Fruit fly (Drosophila melanogaster): ENCODE measurements around the gene CG4768.
A peak's percentile ranks its signal among the peaks of the same experiment; 100 is the strongest.

The CG4768 gene

dm6 chrX:16834259-16834658 is 42.3 kb downstream of the CG4768 start (continued):
- no peak for TF ChIP-seq tna (GFP tag; IDR thresholded peaks at IDR 0.05; ENCODE audit: partially characterized antibody)
- no peak for TF ChIP-seq corto (GFP tag; optimal IDR thresholded peaks at IDR 0.05)
- TF ChIP-seq CG13624 (GFP tag; optimal IDR thresholded peaks at IDR 0.05): no peak
- TF ChIP-seq CG12299 (tag; optimal IDR thresholded peaks at IDR 0.05): no peak
- TF ChIP-seq ranshi (GFP tag; IDR thresholded peaks at IDR 0.05): no peak
- TF ChIP-seq Neu2 (GFP tag; optimal IDR thresholded peaks at IDR 0.05; ENCODE audit: borderline replicate concordance): no peak
- TF ChIP-seq sima (GFP tag; optimal IDR thresholded peaks at IDR 0.05): no peak
- no peak for TF ChIP-seq peb (GFP tag; IDR thresholded peaks at IDR 0.05)
- peak; percentile 23 for TF ChIP-seq CG16863 (GFP tag; optimal IDR thresholded peaks at IDR 0.05)
- peak; percentile 45 for TF ChIP-seq Hmr (GFP tag; optimal IDR thresholded peaks at IDR 0.05)
- TF ChIP-seq Xrp1 (GFP tag; IDR thresholded peaks at IDR 0.05): 0 out of 2 replicates have a peak, but pooled peaks have one; percentile 25
- TF ChIP-seq ATbp (GFP tag; optimal IDR thresholded peaks at IDR 0.05): peak; percentile 48
- TF ChIP-seq toy (GFP tag; IDR thresholded peaks at IDR 0.05): no peak
- no peak for TF ChIP-seq Hey (tag; optimal IDR thresholded peaks at IDR 0.05)
- TF ChIP-seq nom (GFP tag; optimal IDR thresholded peaks at IDR 0.05): no peak
- no peak for TF ChIP-seq CG30020 (tag; optimal IDR thresholded peaks at IDR 0.05)
- TF ChIP-seq CG6683 (GFP tag; optimal IDR thresholded peaks at IDR 0.05): no peak
- TF ChIP-seq run (tag; optimal IDR thresholded peaks at IDR 0.05): no peak
- no peak for TF ChIP-seq Dll (GFP tag; IDR thresholded peaks at IDR 0.05; ENCODE audit: partially characterized antibody)
- no peak for TF ChIP-seq Aef1 (GFP tag; IDR thresholded peaks at IDR 0.05)
- peak; percentile 18; the same call in 1 of the 3 replicates for TF ChIP-seq CG11093 (GFP tag; IDR thresholded peaks at IDR 0.05)
- no peak for TF ChIP-seq zfh1 (GFP tag; IDR thresholded peaks at IDR 0.05)
- no peak for TF ChIP-seq CG33557 (GFP tag; optimal IDR thresholded peaks at IDR 0.05)
- no peak for TF ChIP-seq zf30C (GFP tag; optimal IDR thresholded peaks at IDR 0.05)
- no peak for TF ChIP-seq mam (GFP tag; optimal IDR thresholded peaks at IDR 0.05)
- no peak for TF ChIP-seq pros (GFP tag; optimal IDR thresholded peaks at IDR 0.05)
- no peak for TF ChIP-seq CG11695 (GFP tag; IDR thresholded peaks at IDR 0.05)
- TF ChIP-seq CG18764 (GFP tag; optimal IDR thresholded peaks at IDR 0.05): no peak
- no peak for TF ChIP-seq NFAT (GFP tag; IDR thresholded peaks at IDR 0.05)
- TF ChIP-seq zfh2 (GFP tag; optimal IDR thresholded peaks at IDR 0.05): no peak
- no peak for TF ChIP-seq hbn (GFP tag; IDR thresholded peaks at IDR 0.05; ENCODE audit: partially characterized antibody)
- TF ChIP-seq CG42726 (GFP tag; IDR thresholded peaks at IDR 0.05; ENCODE audit: partially characterized antibody): no peak
- TF ChIP-seq CG7928 (GFP tag; optimal IDR thresholded peaks at IDR 0.05): no peak
- TF ChIP-seq HHEX (GFP tag; optimal IDR thresholded peaks at IDR 0.05): no peak
- TF ChIP-seq Mad (GFP tag; optimal IDR thresholded peaks at IDR 0.05): no peak
- TF ChIP-seq aop (GFP tag; IDR thresholded peaks at IDR 0.05): no peak
- no peak for TF ChIP-seq jing (GFP tag; optimal IDR thresholded peaks at IDR 0.05)
- no peak for TF ChIP-seq Lim3 (GFP tag; IDR thresholded peaks at IDR 0.05)
- TF ChIP-seq Sox102F (GFP tag; optimal IDR thresholded peaks at IDR 0.05): peak; percentile 53
- TF ChIP-seq CG31441 (GFP tag; IDR thresholded peaks at IDR 0.05): peak; percentile 54
- TF ChIP-seq CG31388 (GFP tag; optimal IDR thresholded peaks at IDR 0.05): no peak
- TF ChIP-seq CG7556 (GFP tag; optimal IDR thresholded peaks at IDR 0.05): peak; percentile 51
- TF ChIP-seq ac (GFP tag; optimal IDR thresholded peaks at IDR 0.05): no peak
- TF ChIP-seq yki (optimal IDR thresholded peaks at IDR 0.05): no peak
- peak; percentile 67 for TF ChIP-seq CoRest (tag; optimal IDR thresholded peaks at IDR 0.05)
- no peak for TF ChIP-seq CG14667 (GFP tag; IDR thresholded peaks at IDR 0.05)
- TF ChIP-seq CG1647 (GFP tag; optimal IDR thresholded peaks at IDR 0.05): no peak
- TF ChIP-seq CG7357 (GFP tag; IDR thresholded peaks at IDR 0.05): 0 out of 3 replicates have a peak, but pooled peaks have one; percentile 32
- no peak for TF ChIP-seq ap (GFP tag; IDR thresholded peaks at IDR 0.05)
- peak in 1 of 2 experiments; percentile 51 for TF ChIP-seq Eip74EF (GFP tag; optimal IDR thresholded peaks at IDR 0.05)
- no peak for TF ChIP-seq schlank (tag; optimal IDR thresholded peaks at IDR 0.05)
- TF ChIP-seq pho (GFP tag; optimal IDR thresholded peaks at IDR 0.05): peak; percentile 23

All from whole organism, embryonic.